In the genomic region with DNA sequence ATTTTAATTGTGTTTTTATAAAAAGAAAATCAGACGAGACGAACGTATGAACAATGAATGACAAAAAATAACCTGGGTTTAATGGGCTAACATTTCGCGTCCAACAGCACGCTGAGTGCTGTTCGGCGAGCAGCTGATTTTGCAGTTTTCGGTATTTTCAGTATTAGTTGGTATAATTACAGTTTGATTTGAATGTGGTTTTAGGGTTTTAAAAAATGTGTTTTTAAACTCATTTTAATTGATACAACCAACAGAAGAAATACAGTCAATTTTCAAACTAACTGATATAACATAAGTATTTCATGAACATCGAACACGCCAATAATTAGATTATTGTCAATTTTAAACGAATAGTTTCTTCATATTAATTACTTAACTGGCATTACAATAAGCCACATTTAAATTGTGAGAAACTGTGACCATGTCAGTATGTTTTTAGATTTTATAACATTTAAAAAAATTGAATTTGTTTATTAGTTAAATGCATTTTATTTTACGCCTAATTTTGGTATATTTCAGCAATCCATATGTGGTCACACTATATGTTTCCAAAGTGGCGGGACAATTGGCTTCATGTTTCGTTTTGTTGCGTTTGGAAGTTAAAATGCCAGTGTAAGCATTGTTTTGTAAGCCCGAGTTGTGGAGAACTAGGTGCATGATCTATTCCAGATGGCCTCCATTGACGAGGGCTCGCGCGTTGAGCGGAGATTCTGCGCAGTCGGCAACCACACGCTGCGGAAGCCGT, we compare ENCODE assay signal across 1 fruit fly cellular context.
TF ChIP-seq lines count a peak whose summit lies in the region.

Gene CG14073, minus strand, starts transcription at position 38 of the 745 bp plus-strand sequence.
Gene HipHop, plus strand, starts transcription at position 534 of the 745 bp plus-strand sequence.

TF ChIP-seq in whole organism, embryonic, 481 proteins besides CTCF, POLR2A, EP300 and RAD21 (continued from another document):
- TF ChIP-seq bcd (GFP tag; optimal IDR thresholded peaks at IDR 0.05; lab: Kevin White, UChicago) (no peak), Atf6 (GFP tag; IDR thresholded peaks at IDR 0.05; lab: Robert Waterston, UW) (no peak), gfzf (GFP tag; optimal IDR thresholded peaks at IDR 0.05; lab: Kevin White, UChicago) (peak; percentile 74), TFAM (GFP tag; optimal IDR thresholded peaks at IDR 0.05; lab: Kevin White, UChicago) (no peak), CG8281 (tag; optimal IDR thresholded peaks at IDR 0.05; lab: Kevin White, UChicago) (no peak), CG18599 (GFP tag; optimal IDR thresholded peaks at IDR 0.05; lab: Kevin White, UChicago) (no peak), CG2678 (tag; optimal IDR thresholded peaks at IDR 0.05; lab: Kevin White, UChicago) (no peak), ewg (GFP tag; optimal IDR thresholded peaks at IDR 0.05; lab: Kevin White, UChicago) (no peak), Spps (tag; optimal IDR thresholded peaks at IDR 0.05; lab: Kevin White, UChicago) (no peak), CG6272 (GFP tag; IDR thresholded peaks at IDR 0.05; lab: Robert Waterston, UW) (no peak), peb (GFP tag; IDR thresholded peaks at IDR 0.05; lab: Robert Waterston, UW) (no peak), her (GFP tag; optimal IDR thresholded peaks at IDR 0.05; lab: Kevin White, UChicago) (no peak), MESR4 (GFP tag; optimal IDR thresholded peaks at IDR 0.05; lab: Kevin White, UChicago) (peak; percentile 16), ab (GFP tag; optimal IDR thresholded peaks at IDR 0.05; lab: Kevin White, UChicago) (no peak), Hr51 (GFP tag; optimal IDR thresholded peaks at IDR 0.05; lab: Kevin White, UChicago) (no peak), BEAF-32 (GFP tag; optimal IDR thresholded peaks at IDR 0.05; lab: Kevin White, UChicago) (peak; percentile 22), crol (GFP tag; IDR thresholded peaks at IDR 0.05; lab: Robert Waterston, UW) (no peak), CG9797 (GFP tag; optimal IDR thresholded peaks at IDR 0.05; lab: Kevin White, UChicago) (peak; percentile 70), CG3065 (GFP tag; optimal IDR thresholded peaks at IDR 0.05; lab: Kevin White, UChicago) (no peak), HLH3B (GFP tag; IDR thresholded peaks at IDR 0.05; lab: Robert Waterston, UW) (no peak), CG1647 (GFP tag; optimal IDR thresholded peaks at IDR 0.05; lab: Kevin White, UChicago) (no peak), CG14014 (GFP tag; IDR thresholded peaks at IDR 0.05; lab: Robert Waterston, UW) (no peak), sens (GFP tag; lab: Kevin White, UChicago) (peak; percentile 54), Kr (GFP tag; optimal IDR thresholded peaks at IDR 0.05; lab: Kevin White, UChicago) (no peak), ci (GFP tag; IDR thresholded peaks at IDR 0.05; lab: Robert Waterston, UW) (no peak), CG10543 (GFP tag; optimal IDR thresholded peaks at IDR 0.05; lab: Kevin White, UChicago) (no peak), scrt (GFP tag; optimal IDR thresholded peaks at IDR 0.05; lab: Kevin White, UChicago) (no peak), unc-4 (GFP tag; IDR thresholded peaks at IDR 0.05; lab: Robert Waterston, UW; ENCODE audit: partially characterized antibody) (no peak), Eip74EF (GFP tag; optimal IDR thresholded peaks at IDR 0.05; lab: Kevin White, UChicago) (no peak), ATbp (GFP tag; optimal IDR thresholded peaks at IDR 0.05; lab: Kevin White, UChicago) (no peak), CG9437 (GFP tag; optimal IDR thresholded peaks at IDR 0.05; lab: Kevin White, UChicago) (no peak), CG12391 (tag; optimal IDR thresholded peaks at IDR 0.05; lab: Kevin White, UChicago) (peak; percentile 4), Nf-YC (tag; optimal IDR thresholded peaks at IDR 0.05; lab: Kevin White, UChicago) (peak; percentile 31), bigmax (GFP tag; optimal IDR thresholded peaks at IDR 0.05; lab: Kevin White, UChicago) (peak; percentile 17), eve (GFP tag; optimal IDR thresholded peaks at IDR 0.05; lab: Kevin White, UChicago) (no peak), E2f1 (GFP tag; IDR thresholded peaks at IDR 0.05; lab: Robert Waterston, UW) (no peak), trem (tag; optimal IDR thresholded peaks at IDR 0.05; lab: Kevin White, UChicago) (peak; percentile 35), CG8924 (tag; optimal IDR thresholded peaks at IDR 0.05; lab: Kevin White, UChicago) (peak; percentile 28), CG3847 (GFP tag; IDR thresholded peaks at IDR 0.05; lab: Robert Waterston, UW) (no peak), MBD-R2 (GFP tag; IDR thresholded peaks at IDR 0.05; lab: Robert Waterston, UW) (peak; percentile 46; the same call in 1 of the 2 replicates), Ets65A (GFP tag; lab: Kevin White, UChicago) (no peak), CG17186 (GFP tag; optimal IDR thresholded peaks at IDR 0.05; lab: Kevin White, UChicago) (peak; percentile 99), Dll (GFP tag; IDR thresholded peaks at IDR 0.05; lab: Robert Waterston, UW; ENCODE audit: partially characterized antibody) (0 out of 4 replicates have a peak, but pooled peaks have one; percentile 17), CG1603 (tag; optimal IDR thresholded peaks at IDR 0.05; lab: Kevin White, UChicago) (peak; percentile 3), Antp (GFP tag; optimal IDR thresholded peaks at IDR 0.05; lab: Kevin White, UChicago) (no peak), CG14710 (tag; optimal IDR thresholded peaks at IDR 0.05; lab: Kevin White, UChicago) (peak; percentile 30), shn (GFP tag; optimal IDR thresholded peaks at IDR 0.05; lab: Kevin White, UChicago) (no peak), tap (tag; optimal IDR thresholded peaks at IDR 0.05; lab: Kevin White, UChicago) (peak; percentile 11), Chrac-16 (GFP tag; optimal IDR thresholded peaks at IDR 0.05; lab: Kevin White, UChicago) (no peak), crp (GFP tag; optimal IDR thresholded peaks at IDR 0.05; lab: Kevin White, UChicago) (peak in 1 of 2 experiments; percentile 86), Atf3 (GFP tag; optimal IDR thresholded peaks at IDR 0.05; lab: Kevin White, UChicago) (no peak), CG2116 (GFP tag; optimal IDR thresholded peaks at IDR 0.05; lab: Kevin White, UChicago) (peak; percentile 7), Deaf1 (tag; optimal IDR thresholded peaks at IDR 0.05; lab: Kevin White, UChicago) (no peak), CG17912 (GFP tag; optimal IDR thresholded peaks at IDR 0.05; lab: Kevin White, UChicago) (no peak), CG17361 (GFP tag; IDR thresholded peaks at IDR 0.05; lab: Robert Waterston, UW) (no peak), org-1 (GFP tag; optimal IDR thresholded peaks at IDR 0.05; lab: Kevin White, UChicago) (no peak), NC2α (GFP tag; optimal IDR thresholded peaks at IDR 0.05; lab: Kevin White, UChicago) (no peak), CG30431 (GFP tag; optimal IDR thresholded peaks at IDR 0.05; lab: Kevin White, UChicago) (no peak), Dp (GFP tag; optimal IDR thresholded peaks at IDR 0.05; lab: Kevin White, UChicago) (peak; percentile 75), Lhr (GFP tag; optimal IDR thresholded peaks at IDR 0.05; lab: Kevin White, UChicago) (peak; percentile 4), pnt (GFP tag; optimal IDR thresholded peaks at IDR 0.05; lab: Kevin White, UChicago) (no peak), Fer3 (tag; optimal IDR thresholded peaks at IDR 0.05; lab: Kevin White, UChicago) (no peak), Hr3 (GFP tag; optimal IDR thresholded peaks at IDR 0.05; lab: Kevin White, UChicago) (no peak), CG13424 (tag; optimal IDR thresholded peaks at IDR 0.05; lab: Kevin White, UChicago) (no peak), D19B (GFP tag; optimal IDR thresholded peaks at IDR 0.05; lab: Kevin White, UChicago) (no peak), Myb (GFP tag; optimal IDR thresholded peaks at IDR 0.05; lab: Kevin White, UChicago) (peak; percentile 70), CG13775 (GFP tag; optimal IDR thresholded peaks at IDR 0.05; lab: Kevin White, UChicago) (no peak), ken (GFP tag; IDR thresholded peaks at IDR 0.05; lab: Robert Waterston, UW) (no peak), trh (GFP tag; optimal IDR thresholded peaks at IDR 0.05; lab: Kevin White, UChicago) (no peak), chif (GFP tag; optimal IDR thresholded peaks at IDR 0.05; lab: Kevin White, UChicago) (no peak)
